Fruit fly (Drosophila melanogaster): ENCODE measurements around the gene CG6321.

The CG6321 gene

dm6 chr3L:11047877-11048276 lies 13.1 kb downstream of the CG6321 start (continued):
- TF ChIP-seq CG10147 (GFP tag; optimal IDR thresholded peaks at IDR 0.05): no peak
- peak; percentile 57 for TF ChIP-seq Fer1 (GFP tag; optimal IDR thresholded peaks at IDR 0.05)
- peak; percentile 52; the same call in 1 of the 3 replicates for TF ChIP-seq CG11560 (tag; IDR thresholded peaks at IDR 0.05)
- peak; percentile 66 for TF ChIP-seq CG5180 (GFP tag; optimal IDR thresholded peaks at IDR 0.05)
- no peak for TF ChIP-seq tup (GFP tag; optimal IDR thresholded peaks at IDR 0.05)
- TF ChIP-seq ranshi (GFP tag; IDR thresholded peaks at IDR 0.05): peak; percentile 72
- TF ChIP-seq CG2875 (GFP tag; optimal IDR thresholded peaks at IDR 0.05): peak; percentile 64
- TF ChIP-seq CG4328 (GFP tag; optimal IDR thresholded peaks at IDR 0.05): peak; percentile 66
- TF ChIP-seq eyg (GFP tag; optimal IDR thresholded peaks at IDR 0.05): peak; percentile 37
- peak; percentile 80 for TF ChIP-seq Elba2 (GFP tag; optimal IDR thresholded peaks at IDR 0.05)
- peak; percentile 28; the same call in 1 of the 2 replicates for TF ChIP-seq Bgb (GFP tag; IDR thresholded peaks at IDR 0.05; ENCODE audit: partially characterized antibody)
- TF ChIP-seq Nf-YA (GFP tag; IDR thresholded peaks at IDR 0.05): peak; percentile 46; the same call in 1 of the 2 replicates
- peak; percentile 40; the same call in 1 of the 2 replicates for TF ChIP-seq Drgx (GFP tag; IDR thresholded peaks at IDR 0.05)
- TF ChIP-seq dmrt11E (tag; optimal IDR thresholded peaks at IDR 0.05): peak; percentile 59
- TF ChIP-seq D (optimal IDR thresholded peaks at IDR 0.05): no peak
- peak; percentile 51 for TF ChIP-seq D (GFP tag; optimal IDR thresholded peaks at IDR 0.05)
- peak; percentile 43 for TF ChIP-seq nerfin-1 (tag; optimal IDR thresholded peaks at IDR 0.05)
- peak; percentile 54 for TF ChIP-seq CG2678 (tag; optimal IDR thresholded peaks at IDR 0.05)
- TF ChIP-seq kay (GFP tag; optimal IDR thresholded peaks at IDR 0.05): peak; percentile 49
- TF ChIP-seq lab (GFP tag; optimal IDR thresholded peaks at IDR 0.05): peak; percentile 66
- peak; percentile 68 for TF ChIP-seq CG1024 (GFP tag; IDR thresholded peaks at IDR 0.05)
- TF ChIP-seq jumu (GFP tag; optimal IDR thresholded peaks at IDR 0.05): peak; percentile 63
- TF ChIP-seq HmgD (GFP tag; optimal IDR thresholded peaks at IDR 0.05): peak; percentile 83
- TF ChIP-seq unpg (GFP tag; optimal IDR thresholded peaks at IDR 0.05): peak; percentile 66
- TF ChIP-seq CG17186 (GFP tag; optimal IDR thresholded peaks at IDR 0.05): no peak
- TF ChIP-seq CG17359 (tag; optimal IDR thresholded peaks at IDR 0.05): peak; percentile 80
- peak; percentile 86 for TF ChIP-seq Ptx1 (GFP tag; IDR thresholded peaks at IDR 0.05)
- peak; percentile 80 for TF ChIP-seq tgo (GFP tag; IDR thresholded peaks at IDR 0.05)
- TF ChIP-seq Scr (GFP tag; IDR thresholded peaks at IDR 0.05; ENCODE audit: partially characterized antibody): no peak
- TF ChIP-seq CG6175 (GFP tag; IDR thresholded peaks at IDR 0.05): 0 out of 3 replicates have a peak, but pooled peaks have one; percentile 64
- no peak for TF ChIP-seq Neu2 (GFP tag; optimal IDR thresholded peaks at IDR 0.05; ENCODE audit: borderline replicate concordance)
- peak; percentile 15 for TF ChIP-seq org-1 (GFP tag; optimal IDR thresholded peaks at IDR 0.05)
- TF ChIP-seq prd (optimal IDR thresholded peaks at IDR 0.05): no peak
- peak; percentile 84 for TF ChIP-seq prd (GFP tag; IDR thresholded peaks at IDR 0.05)
- peak; percentile 62 for TF ChIP-seq HHEX (GFP tag; optimal IDR thresholded peaks at IDR 0.05)
- no peak for TF ChIP-seq Abd-B (GFP tag; optimal IDR thresholded peaks at IDR 0.05)
- TF ChIP-seq wek (GFP tag; optimal IDR thresholded peaks at IDR 0.05): peak; percentile 65
- no peak for TF ChIP-seq Dll (GFP tag; IDR thresholded peaks at IDR 0.05; ENCODE audit: partially characterized antibody)
- TF ChIP-seq Dip2 (GFP tag; IDR thresholded peaks at IDR 0.05): no peak
- TF ChIP-seq row (GFP tag; IDR thresholded peaks at IDR 0.05): peak; percentile 33; the same call in 1 of the 3 replicates
- peak; percentile 65 for TF ChIP-seq ATbp (GFP tag; optimal IDR thresholded peaks at IDR 0.05)
- no peak for TF ChIP-seq klu (GFP tag; IDR thresholded peaks at IDR 0.05)
- TF ChIP-seq CG3407 (GFP tag; optimal IDR thresholded peaks at IDR 0.05): peak; percentile 52
- peak; percentile 33 for TF ChIP-seq trem (tag; optimal IDR thresholded peaks at IDR 0.05)
- no peak for TF ChIP-seq crc (GFP tag; optimal IDR thresholded peaks at IDR 0.05)
- TF ChIP-seq CG4617 (GFP tag; optimal IDR thresholded peaks at IDR 0.05; ENCODE audit: borderline replicate concordance): peak; percentile 45
- peak; percentile 73 for TF ChIP-seq Xrp1 (GFP tag; IDR thresholded peaks at IDR 0.05)
- TF ChIP-seq ro (GFP tag; IDR thresholded peaks at IDR 0.05): no peak; the same call in 1 of the 2 replicates
- peak; percentile 66; the same call in 1 of the 2 replicates for TF ChIP-seq CG14014 (GFP tag; IDR thresholded peaks at IDR 0.05)
- TF ChIP-seq CG34422 (GFP tag; IDR thresholded peaks at IDR 0.05): peak; percentile 79; the same call in 2 of the 3 replicates

Measured in whole organism, embryonic.